Worm (Caenorhabditis elegans) whole organism, L4/young adult: ENCODE data around the gene ndx-6.

Experiments used
- dao-5 ChIP-seq: sonication (generic microtip); optimal IDR thresholded peaks from 2 replicates; lab custom pipeline; 2016; ENCODE audit warnings: missing genotype, missing genetic modification characterization, moderate library complexity, missing compliant biosample characterization
- him-1 ChIP-seq: sonication (generic microtip); optimal IDR thresholded peaks from 2 replicates; lab custom pipeline; 2016; ENCODE audit warnings: missing genotype, missing genetic modification reagents, missing genetic modification characterization, missing compliant biosample characterization

- no peak for TF ChIP-seq him-1 (tag; lab: Kevin White, UChicago)
- no peak for TF ChIP-seq dao-5 (tag; lab: Kevin White, UChicago)
Measured at ce11 chrII:5414040-5414439, 24.4 kb upstream of the ndx-6 start, which contains the start of the genes EEED8.14 and EEED8.3.
